Worm (Caenorhabditis elegans) whole organism, L1 larva: ENCODE results near the gene wago-5.
A peak's percentile ranks its signal among the peaks of the same experiment; 100 is the strongest.

ENCODE experiments used
- C04F5.9 ChIP-seq: sonication (generic microtip); optimal IDR thresholded peaks from 2 replicates; lab custom pipeline; 2016; ENCODE audit warnings: missing genetic modification characterization, missing compliant biosample characterization
- C34B4.2 ChIP-seq: sonication (generic microtip); optimal IDR thresholded peaks from 2 replicates; lab custom pipeline; 2017; ENCODE audit warnings: mild to moderate bottlenecking, missing genetic modification characterization, missing compliant biosample characterization
- Y116A8C.19 ChIP-seq: sonication (generic microtip); optimal IDR thresholded peaks from 2 replicates; lab custom pipeline; 2016; ENCODE audit warnings: missing compliant biosample characterization, missing genetic modification characterization, borderline replicate concordance
- alr-1 ChIP-seq: fragments of 200-800 bp; sonication (Bioruptor generic); optimal IDR thresholded peaks from 2 replicates; lab custom pipeline; 2018; ENCODE audit warnings: borderline replicate concordance, mild to moderate bottlenecking, missing genetic modification characterization, missing compliant biosample characterization
- aly-2 ChIP-seq: fragments of 150-350 bp; optimal IDR thresholded peaks from 2 replicates; lab custom pipeline; 2014; ENCODE audit warnings: missing biosample characterization, missing genetic modification characterization
- ama-1 ChIP-seq: fragments of 150-350 bp; optimal IDR thresholded peaks from 2 replicates; lab custom pipeline; 2014
- blmp-1 ChIP-seq: fragments of 150-350 bp; optimal IDR thresholded peaks from 2 replicates; lab custom pipeline; 2014; ENCODE audit warnings: missing biosample characterization, missing genetic modification characterization
- ceh-8 ChIP-seq: fragments of 200-800 bp; sonication (Bioruptor generic); optimal IDR thresholded peaks from 2 replicates; lab custom pipeline; 2018; ENCODE audit warnings: mild to moderate bottlenecking, missing genetic modification characterization, moderate library complexity, missing compliant biosample characterization
- dpl-1 ChIP-seq, 3 experiments: fragments of 150-350 bp in 2 of 3; sonication (generic microtip) in 1 of 3; optimal IDR thresholded peaks; 2 replicates each; lab custom pipeline; 2014 to 2017; ENCODE audit warnings: missing biosample characterization in 3 of 3, missing genetic modification characterization in 3 of 3, missing genetic modification reagents in 3 of 3
- dsc-1 ChIP-seq: sonication (generic microtip); optimal IDR thresholded peaks from 2 replicates; lab custom pipeline; 2016; ENCODE audit warnings: mild to moderate bottlenecking, missing genetic modification characterization, missing compliant biosample characterization
- efl-1 ChIP-seq, 4 experiments: fragments of 150-350 bp; optimal IDR thresholded peaks in 3 of 4; peaks in 1 of 4; 1 replicate in 1 of 4; 2 replicates in 3 of 4; lab custom pipeline; 2014; ENCODE audit warnings: missing biosample characterization in 2 of 4, missing genetic modification characterization in 2 of 4, missing genetic modification reagents in 2 of 4
- egl-13 ChIP-seq: sonication (generic microtip); optimal IDR thresholded peaks from 2 replicates; lab custom pipeline; 2016; ENCODE audit warnings: missing genotype, missing genetic modification reagents, missing genetic modification characterization, missing compliant biosample characterization
- elt-2 ChIP-seq: sonication (generic microtip); optimal IDR thresholded peaks from 2 replicates; lab custom pipeline; 2016; ENCODE audit warnings: missing genetic modification characterization, mild to moderate bottlenecking, inconsistent platforms, missing compliant biosample characterization, missing genetic modification reagents
- fkh-10 ChIP-seq: sonication (generic microtip); optimal IDR thresholded peaks from 2 replicates; lab custom pipeline; 2017; ENCODE audit warnings: missing biosample characterization, missing genetic modification reagents, missing genetic modification characterization
- fkh-4 ChIP-seq: sonication (generic microtip); optimal IDR thresholded peaks from 2 replicates; lab custom pipeline; 2016; ENCODE audit warnings: missing compliant biosample characterization, missing genetic modification characterization, borderline replicate concordance
- fkh-8 ChIP-seq: sonication (generic microtip); optimal IDR thresholded peaks from 2 replicates; lab custom pipeline; 2016; ENCODE audit warnings: mild to moderate bottlenecking, missing genetic modification characterization, missing compliant biosample characterization
- fos-1 ChIP-seq: fragments of 150-350 bp; optimal IDR thresholded peaks from 2 replicates; lab custom pipeline; 2014; ENCODE audit warnings: missing biosample characterization, missing genetic modification characterization
- hlh-17 ChIP-seq: fragments of 200-800 bp; sonication (Bioruptor generic); optimal IDR thresholded peaks from 2 replicates; lab custom pipeline; 2018; ENCODE audit warnings: missing genetic modification characterization, mild to moderate bottlenecking, missing compliant biosample characterization, moderate library complexity, borderline replicate concordance
- hpl-2 ChIP-seq: fragments of 150-350 bp; optimal IDR thresholded peaks from 2 replicates; lab custom pipeline; 2014; ENCODE audit warnings: missing biosample characterization, missing genetic modification reagents, missing genetic modification characterization
- isw-1 ChIP-seq: fragments of 200-800 bp; sonication (Bioruptor generic); IDR thresholded peaks from 2 replicates; pipeline ENCODE4 v1.3.6; 2022; ENCODE audit warnings: missing genetic modification characterization, missing compliant biosample characterization
- jun-1 ChIP-seq: fragments of 150-350 bp; optimal IDR thresholded peaks from 2 replicates; lab custom pipeline; 2014; ENCODE audit warnings: missing biosample characterization, missing genetic modification reagents, missing genetic modification characterization
- lin-14 ChIP-seq: fragments of 200-800 bp; sonication (Bioruptor generic); optimal IDR thresholded peaks from 2 replicates; lab custom pipeline; 2018; ENCODE audit warnings: mild to moderate bottlenecking, missing genetic modification characterization, moderate library complexity, missing compliant biosample characterization
- mdl-1 ChIP-seq, 2 experiments: fragments of 150-350 bp; optimal IDR thresholded peaks; 2 replicates each; lab custom pipeline; 2014 to 2017; ENCODE audit warnings: missing biosample characterization in 2 of 2, missing genetic modification characterization in 2 of 2, inconsistent platforms in 1 of 2
- mef-2 ChIP-seq: fragments of 150-350 bp; optimal IDR thresholded peaks from 2 replicates; lab custom pipeline; 2014; ENCODE audit warnings: missing biosample characterization, missing genetic modification characterization
- nhr-11 ChIP-seq: fragments of 150-350 bp; optimal IDR thresholded peaks from 2 replicates; lab custom pipeline; 2014; ENCODE audit warnings: missing biosample characterization, missing genetic modification characterization
- nhr-19 ChIP-seq: fragments of 200-800 bp; sonication (Bioruptor generic); conservative IDR thresholded peaks from 2 replicates; pipeline ENCODE4 v1.3.6; 2022; ENCODE audit warnings: missing genetic modification characterization, missing compliant biosample characterization
- nhr-20 ChIP-seq: sonication (generic microtip); optimal IDR thresholded peaks from 2 replicates; lab custom pipeline; 2016; ENCODE audit warnings: mild to moderate bottlenecking, missing genetic modification characterization, missing compliant biosample characterization
- nhr-28 ChIP-seq: fragments of 150-350 bp; optimal IDR thresholded peaks from 2 replicates; lab custom pipeline; 2014; ENCODE audit warnings: missing biosample characterization, missing genetic modification characterization
- nhr-71 ChIP-seq: sonication (generic microtip); optimal IDR thresholded peaks from 2 replicates; lab custom pipeline; 2016; ENCODE audit warnings: mild to moderate bottlenecking, missing genetic modification characterization, moderate library complexity, missing compliant biosample characterization
- nhr-76 ChIP-seq: sonication (generic microtip); optimal IDR thresholded peaks from 2 replicates; lab custom pipeline; 2017; ENCODE audit warnings: missing biosample characterization, missing genetic modification characterization
- nhr-84 ChIP-seq: sonication (generic microtip); optimal IDR thresholded peaks from 2 replicates; lab custom pipeline; 2017; ENCODE audit warnings: missing biosample characterization, missing genetic modification characterization
- nhr-85 ChIP-seq: sonication (generic microtip); peaks from one replicate; lab custom pipeline; 2016; ENCODE audit warnings: missing genetic modification characterization, inconsistent platforms, missing compliant biosample characterization
- nhr-90 ChIP-seq: sonication (generic microtip); optimal IDR thresholded peaks from 2 replicates; lab custom pipeline; 2016; ENCODE audit warnings: mild to moderate bottlenecking, missing genetic modification characterization, missing compliant biosample characterization; ENCODE audit not compliant: poor library complexity
- pag-3 ChIP-seq: sonication (generic microtip); optimal IDR thresholded peaks from 2 replicates; lab custom pipeline; 2017; ENCODE audit warnings: missing genetic modification characterization, mild to moderate bottlenecking, missing compliant biosample characterization, antibody characterized with exemption, borderline replicate concordance; ENCODE audit not compliant: insufficient read depth
- rnt-1 ChIP-seq: sonication (generic microtip); optimal IDR thresholded peaks from 2 replicates; lab custom pipeline; 2016; ENCODE audit warnings: mild to moderate bottlenecking, missing genetic modification characterization, moderate library complexity, missing compliant biosample characterization
- skn-1 ChIP-seq: fragments of 150-350 bp; optimal IDR thresholded peaks from 2 replicates; lab custom pipeline; 2014; ENCODE audit warnings: missing biosample characterization, missing genetic modification characterization
- snpc-4 ChIP-seq: fragments of 150-350 bp; optimal IDR thresholded peaks from 2 replicates; lab custom pipeline; 2014; ENCODE audit warnings: missing biosample characterization, missing genetic modification characterization
- snu-23 ChIP-seq: sonication (generic microtip); optimal IDR thresholded peaks from 2 replicates; lab custom pipeline; 2016; ENCODE audit warnings: missing genetic modification characterization, missing compliant biosample characterization
- swsn-7 ChIP-seq: sonication (generic microtip); optimal IDR thresholded peaks from 2 replicates; lab custom pipeline; 2016; ENCODE audit warnings: missing genetic modification characterization, missing compliant biosample characterization
- unc-30 ChIP-seq: sonication (generic microtip); optimal IDR thresholded peaks from 2 replicates; lab custom pipeline; 2017; ENCODE audit warnings: missing biosample characterization, missing genetic modification characterization
- unc-98 ChIP-seq: fragments of 200-800 bp; sonication (Bioruptor generic); IDR thresholded peaks from 2 replicates; pipeline ENCODE4 v1.3.6; 2022; ENCODE audit warnings: missing genetic modification characterization, missing compliant biosample characterization
- vab-15 ChIP-seq: sonication (generic microtip); optimal IDR thresholded peaks from 2 replicates; lab custom pipeline; 2017; ENCODE audit warnings: missing genotype, mild to moderate bottlenecking, missing genetic modification characterization, missing compliant biosample characterization
- zag-1 ChIP-seq: fragments of 150-350 bp; optimal IDR thresholded peaks from 2 replicates; lab custom pipeline; 2014; ENCODE audit warnings: missing biosample characterization, missing genetic modification characterization

The wago-5 gene

DNA sequence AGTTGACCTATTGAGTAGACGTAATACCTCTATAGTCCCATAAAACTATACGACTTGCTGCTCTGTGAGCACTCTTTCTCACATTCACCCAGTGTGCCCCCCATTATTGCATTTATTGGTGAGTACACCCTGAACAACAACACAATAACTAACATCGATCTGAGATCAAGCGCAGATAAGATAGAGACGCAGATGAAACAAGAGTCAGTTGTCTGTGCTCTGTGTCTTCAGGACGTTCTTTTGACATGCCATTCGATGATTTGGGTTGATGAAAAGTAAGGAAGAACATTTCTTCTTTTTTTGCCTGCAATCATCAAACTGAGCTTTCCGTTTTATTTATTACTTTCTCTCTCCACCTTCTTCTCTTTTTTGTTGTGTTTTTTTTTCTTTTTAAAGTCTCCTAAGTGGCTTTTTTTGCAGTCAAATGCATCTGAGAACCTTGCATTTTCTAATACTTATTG, 24.9 kb downstream of the wago-5 start, which contains the start of gene lect-2:
TSS of gene lect-2 (plus strand) at position 411 of the 461 bp plus-strand sequence.
- TF ChIP-seq dsc-1 (tag; lab: Kevin White, UChicago) (no peak), unc-98 (GFP tag; lab: Robert Waterston, UW) (no peak), zag-1 (tag; lab: Kevin White, UChicago) (no peak), elt-2 (no peak), ceh-8 (no peak), unc-30 (tag; lab: Kevin White, UChicago) (no peak), efl-1 (optimal IDR thresholded peaks at IDR 0.05; lab: Kevin White, UChicago) (no peak), efl-1 (GFP tag; optimal IDR thresholded peaks at IDR 0.05 in 1 of 2; lab: Kevin White, UChicago) (peak in 1 of 2 experiments; percentile 42), blmp-1 (tag; lab: Kevin White, UChicago) (no peak), vab-15 (tag; lab: Kevin White, UChicago) (no peak), C34B4.2 (tag; lab: Kevin White, UChicago) (no peak), pag-3 (peak; percentile 89), rnt-1 (tag; lab: Kevin White, UChicago) (peak; percentile 36), nhr-90 (tag; lab: Kevin White, UChicago) (no peak), lin-14 (GFP tag; lab: Kevin White, UChicago) (peak; percentile 58), dpl-1 (GFP tag; optimal IDR thresholded peaks at IDR 0.05; lab: Kevin White, UChicago) (no peak), nhr-71 (tag; lab: Kevin White, UChicago) (peak; percentile 0), isw-1 (GFP tag; lab: Robert Waterston, UW) (no peak)
- TF ChIP-seq, all 84 proteins: peak for 5

DNA sequence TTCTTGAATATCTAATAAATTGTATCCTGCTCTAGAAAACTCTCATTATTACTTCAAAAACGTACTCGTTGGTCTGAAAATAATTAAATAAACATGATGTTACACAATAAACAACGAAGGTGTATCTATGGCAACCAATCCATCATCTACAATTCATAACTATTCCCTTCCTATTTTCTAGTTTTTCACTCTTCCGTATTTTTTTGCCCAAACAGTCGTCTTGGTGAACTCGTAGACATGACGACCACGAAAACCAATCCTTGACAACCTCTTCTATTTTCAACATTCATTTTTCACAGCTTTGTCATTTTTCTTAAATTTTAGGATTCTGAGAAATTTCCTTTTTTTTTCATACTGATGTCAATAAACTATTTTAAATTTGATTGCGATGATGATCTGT, 26.5 kb downstream of the wago-5 start, which contains the start of gene K05F1.13:
TSS of gene K05F1.13 (plus strand) at position 301 of the 400 bp plus-strand sequence.
- TF ChIP-seq skn-1 (no peak), nhr-28 (no peak), fkh-4 (tag; lab: Kevin White, UChicago) (no peak), snpc-4 (tag; lab: Kevin White, UChicago) (no peak), dsc-1 (tag; lab: Kevin White, UChicago) (no peak), nhr-76 (tag; lab: Kevin White, UChicago) (no peak), hpl-2 (GFP tag; lab: Kevin White, UChicago) (no peak), fos-1 (no peak), nhr-84 (no peak), mef-2 (tag; lab: Kevin White, UChicago) (no peak), mdl-1 (tag; optimal IDR thresholded peaks at IDR 0.05; lab: Kevin White, UChicago) (no peak), egl-13 (tag; lab: Kevin White, UChicago) (no peak), nhr-85 (tag; lab: Kevin White, UChicago) (no peak), jun-1 (tag; lab: Kevin White, UChicago) (no peak), unc-98 (GFP tag; lab: Robert Waterston, UW) (no peak)

DNA sequence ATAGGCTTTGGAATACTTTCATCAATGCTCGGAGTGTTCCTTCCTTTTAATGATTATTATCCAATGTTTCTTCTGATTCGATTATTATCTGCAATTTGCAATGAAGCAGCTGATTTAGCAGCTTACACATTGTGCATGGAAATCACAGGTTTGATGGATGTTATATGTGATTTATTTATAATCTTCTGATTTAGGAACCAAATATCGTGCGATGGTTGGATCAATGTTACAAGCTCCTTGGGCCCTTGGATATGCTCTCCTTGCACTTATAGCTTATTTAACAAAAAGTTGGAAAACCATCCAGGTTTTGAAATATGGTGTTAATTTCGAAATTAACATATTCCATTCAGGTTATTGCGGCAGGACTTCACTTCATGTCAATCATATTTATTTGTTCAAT, 29.8 kb downstream of the wago-5 start:
- no peak for TF ChIP-seq nhr-28
- TF ChIP-seq snu-23 (GFP tag; lab: Kevin White, UChicago) = no peak
- no peak for TF ChIP-seq hlh-17 (GFP tag; lab: Kevin White, UChicago)
- no peak for TF ChIP-seq nhr-76 (tag; lab: Kevin White, UChicago)
- no peak for TF ChIP-seq dpl-1 (GFP tag; optimal IDR thresholded peaks at IDR 0.05; lab: Kevin White, UChicago)
- no peak for TF ChIP-seq jun-1 (tag; lab: Kevin White, UChicago)

DNA sequence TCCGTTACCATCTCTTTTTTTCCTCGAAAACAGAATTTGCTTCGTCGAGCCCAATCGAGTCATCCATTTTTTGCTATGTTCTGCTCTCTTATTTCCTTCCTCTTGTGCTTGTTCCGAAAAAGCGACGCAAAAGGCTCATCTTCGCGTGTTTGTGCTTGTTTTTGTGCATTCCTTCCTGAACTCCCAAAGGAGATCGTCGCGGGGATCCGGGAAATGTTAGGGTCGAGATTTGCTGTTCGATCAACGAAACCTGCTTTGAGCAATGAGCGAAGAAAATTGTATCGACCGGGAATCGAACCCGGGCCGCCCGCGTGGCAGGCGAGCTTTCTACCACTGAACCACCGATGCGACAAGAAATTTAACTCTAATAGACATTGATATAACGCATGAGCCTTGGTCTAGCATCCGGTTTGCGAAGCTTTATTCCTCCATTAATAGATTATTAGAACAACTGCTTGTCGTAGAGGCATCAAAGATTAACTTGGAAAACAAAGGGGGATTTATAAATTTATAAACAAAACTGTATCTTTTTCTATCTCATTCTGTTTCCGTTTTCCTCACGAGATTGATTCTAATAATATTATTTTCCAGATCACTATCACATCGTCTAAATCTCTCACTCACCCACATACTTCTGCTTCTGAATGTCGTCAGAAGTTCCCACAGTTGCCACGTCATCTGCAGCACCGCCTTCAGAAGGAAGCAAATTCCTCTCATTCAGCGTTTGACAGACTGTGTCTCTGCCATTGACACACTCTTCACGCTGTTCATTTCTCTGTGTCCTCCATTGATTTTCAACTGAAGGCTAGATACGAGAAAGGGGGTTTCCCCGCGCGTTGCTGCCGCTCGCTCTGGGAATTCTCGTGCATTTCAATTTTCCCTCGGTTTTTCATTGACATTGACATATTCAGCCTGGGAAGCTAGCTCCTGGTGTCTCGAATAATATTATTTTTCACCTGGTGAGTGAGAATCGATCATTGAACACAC, 33.1 kb downstream of the wago-5 start, which contains the start of gene K05F1.6:
TSS of gene K05F1.6 (plus strand) at position 586 of the 987 bp plus-strand sequence.
- peak; percentile 20 for TF ChIP-seq nhr-76 (tag; lab: Kevin White, UChicago)
- TF ChIP-seq swsn-7 = peak; percentile 42
- TF ChIP-seq aly-2 (tag; lab: Kevin White, UChicago) = no peak
- peak; percentile 55 for TF ChIP-seq nhr-20
- no peak for TF ChIP-seq Y116A8C.19 (tag; lab: Kevin White, UChicago)
- no peak for TF ChIP-seq snpc-4 (tag; lab: Kevin White, UChicago)
- TF ChIP-seq fkh-8 (tag; lab: Kevin White, UChicago) = peak; percentile 41
- TF ChIP-seq nhr-11 (tag; lab: Kevin White, UChicago) = no peak
- peak; percentile 72 for TF ChIP-seq nhr-19 (GFP tag; lab: Robert Waterston, UW)
- TF ChIP-seq C04F5.9 (tag; lab: Kevin White, UChicago) = no peak
- TF ChIP-seq mdl-1 (tag; optimal IDR thresholded peaks at IDR 0.05; lab: Kevin White, UChicago) = peak in 1 of 2 experiments; percentile 58
- TF ChIP-seq fkh-10 = no peak
- TF ChIP-seq unc-30 (tag; lab: Kevin White, UChicago) = no peak
- no peak for TF ChIP-seq ama-1 (lab: Kevin White, UChicago)
- TF ChIP-seq elt-2 = peak; percentile 70
- TF ChIP-seq hlh-17 (GFP tag; lab: Kevin White, UChicago) = no peak
- no peak for TF ChIP-seq alr-1
